Fruit fly (Drosophila melanogaster) whole organism, pupa: ENCODE data around the gene ppk5.

Experiments
- CG12605 ChIP-seq: fragments of 200-800 bp; sonication (Bioruptor generic); IDR thresholded peaks from 2 replicates; pipeline ENCODE4 v1.3.6; 2022; ENCODE audit warnings: missing biosample characterization, missing genetic modification characterization
- CG13204 ChIP-seq: fragments of 200-800 bp; sonication (Bioruptor generic); optimal IDR thresholded peaks from 2 replicates; lab custom pipeline; 2018; ENCODE audit warnings: missing biosample characterization, mild to moderate bottlenecking, missing genetic modification characterization, moderate library complexity
- CG15710 ChIP-seq: fragments of 200-800 bp; sonication (Bioruptor generic); optimal IDR thresholded peaks from 2 replicates; lab custom pipeline; 2018; ENCODE audit warnings: missing biosample characterization, mild to moderate bottlenecking, missing genetic modification characterization, moderate library complexity
- CG17806 ChIP-seq: fragments of 200-800 bp; sonication (Bioruptor generic); optimal IDR thresholded peaks from 2 replicates; lab custom pipeline; 2018; ENCODE audit warnings: missing biosample characterization, mild to moderate bottlenecking, missing genetic modification characterization, moderate library complexity
- CG32121 ChIP-seq: fragments of 200-800 bp; sonication (Bioruptor generic); IDR thresholded peaks from 2 replicates; pipeline ENCODE4 v1.3.6; 2022; ENCODE audit warnings: missing biosample characterization, missing genetic modification characterization
- EcR ChIP-seq: fragments of 200-800 bp; sonication (Bioruptor generic); optimal IDR thresholded peaks from 3 replicates; lab custom pipeline; 2019; ENCODE audit warnings: missing biosample characterization, missing genetic modification characterization, mild to moderate bottlenecking, moderate library complexity, missing genetic modification reagents
- Ets98B ChIP-seq: fragments of 200-800 bp; sonication (Bioruptor generic); IDR thresholded peaks from 2 replicates; pipeline ENCODE4 v1.3.6; 2022; ENCODE audit warnings: missing biosample characterization, missing genetic modification characterization
- Pif1A ChIP-seq: fragments of 200-800 bp; sonication (Bioruptor generic); optimal IDR thresholded peaks from 3 replicates; lab custom pipeline; 2016; ENCODE audit warnings: missing biosample characterization, missing genetic modification characterization
- Pif1B ChIP-seq: fragments of 200-800 bp; sonication (Bioruptor generic); optimal IDR thresholded peaks from 3 replicates; lab custom pipeline; 2016; ENCODE audit warnings: missing biosample characterization, missing genetic modification characterization
- Snoo ChIP-seq: fragments of 200-800 bp; sonication (Bioruptor generic); optimal IDR thresholded peaks from 3 replicates; lab custom pipeline; 2017; ENCODE audit warnings: missing biosample characterization, mild to moderate bottlenecking, missing genetic modification characterization, inconsistent platforms
- rn ChIP-seq: fragments of 200-800 bp; sonication (Bioruptor generic); IDR thresholded peaks from 2 replicates; pipeline ENCODE4 v1.3.6; 2022; ENCODE audit warnings: missing biosample characterization, missing genetic modification characterization

- no peak for TF ChIP-seq Snoo (tag; lab: Kevin White, UChicago)
- no peak for TF ChIP-seq Pif1B (GFP tag; lab: Kevin White, UChicago)
- no peak for TF ChIP-seq CG17806 (tag; lab: Kevin White, UChicago)
- TF ChIP-seq CG13204 (GFP tag; lab: Kevin White, UChicago), result no peak
- no peak for TF ChIP-seq Ets98B (GFP tag; lab: Robert Waterston, UW)
- TF ChIP-seq EcR (GFP tag; lab: Kevin White, UChicago), result no peak
- no peak for TF ChIP-seq CG32121 (GFP tag; lab: Robert Waterston, UW)
- no peak for TF ChIP-seq CG12605 (GFP tag; lab: Robert Waterston, UW)
- no peak for TF ChIP-seq rn (GFP tag; lab: Robert Waterston, UW)
- TF ChIP-seq CG15710 (tag; lab: Kevin White, UChicago), result no peak
- no peak for TF ChIP-seq Pif1A (GFP tag; lab: Kevin White, UChicago)
Measured at dm6 chr3L:21585397-21585796, 50.9 kb downstream of the ppk5 start.
